Fruit fly (Drosophila melanogaster) whole organism, embryonic: ENCODE measurements around the gene CG12009.

Source experiments
- Abd-B ChIP-seq: fragments of 200-800 bp; sonication (Bioruptor generic); optimal IDR thresholded peaks from 2 replicates; lab custom pipeline; 2018; ENCODE audit warnings: missing biosample characterization, mild to moderate bottlenecking, missing genetic modification characterization, moderate library complexity
- CG10979 ChIP-seq: fragments of 200-800 bp; sonication (Bioruptor generic); optimal IDR thresholded peaks from 2 replicates; lab custom pipeline; 2018; ENCODE audit warnings: missing biosample characterization, mild to moderate bottlenecking, missing genetic modification characterization, moderate library complexity
- CG12391 ChIP-seq: fragments of 200-800 bp; sonication (Bioruptor generic); optimal IDR thresholded peaks from 3 replicates; lab custom pipeline; 2018; ENCODE audit warnings: missing biosample characterization, mild to moderate bottlenecking, missing genetic modification characterization, moderate library complexity
- CG12659 ChIP-seq: fragments of 200-800 bp; sonication (Bioruptor generic); optimal IDR thresholded peaks from 3 replicates; lab custom pipeline; 2017; ENCODE audit warnings: mild to moderate bottlenecking, missing biosample characterization, missing genetic modification reagents, missing genetic modification characterization
- CG13123 ChIP-seq: fragments of 200-800 bp; sonication (Bioruptor generic); optimal IDR thresholded peaks from 2 replicates; lab custom pipeline; 2016; ENCODE audit warnings: missing biosample characterization, missing genetic modification characterization
- CG15011 ChIP-seq: fragments of 200-800 bp; sonication (Bioruptor generic); optimal IDR thresholded peaks from 3 replicates; lab custom pipeline; 2018; ENCODE audit warnings: missing biosample characterization, mild to moderate bottlenecking, missing genetic modification characterization
- CG15073 ChIP-seq: fragments of 200-800 bp; sonication (Bioruptor generic); optimal IDR thresholded peaks from 2 replicates; lab custom pipeline; 2016; ENCODE audit warnings: missing biosample characterization, missing genetic modification characterization
- CG15479 ChIP-seq: fragments of 200-800 bp; sonication (Bioruptor generic); optimal IDR thresholded peaks from 3 replicates; lab custom pipeline; 2019; ENCODE audit warnings: missing biosample characterization, mild to moderate bottlenecking, missing genetic modification characterization, moderate library complexity
- CG15514 ChIP-seq: fragments of 200-800 bp; sonication (Bioruptor generic); optimal IDR thresholded peaks from 3 replicates; lab custom pipeline; 2017; ENCODE audit warnings: missing biosample characterization, missing genetic modification characterization, mild to moderate bottlenecking, moderate library complexity, missing genetic modification reagents
- CG16815 ChIP-seq: fragments of 200-800 bp; sonication (Bioruptor generic); optimal IDR thresholded peaks from 3 replicates; lab custom pipeline; 2017; ENCODE audit warnings: missing biosample characterization, mild to moderate bottlenecking, missing genetic modification characterization
- CG17328 ChIP-seq: fragments of 200-800 bp; sonication (Bioruptor generic); IDR thresholded peaks from 2 replicates; pipeline ENCODE4 v1.3.6; 2022; ENCODE audit warnings: missing biosample characterization, missing genetic modification characterization
- CG17802 ChIP-seq: fragments of 200-800 bp; sonication (Bioruptor generic); optimal IDR thresholded peaks from 2 replicates; lab custom pipeline; 2018; ENCODE audit warnings: missing biosample characterization, mild to moderate bottlenecking, missing genetic modification characterization, moderate library complexity
- CG18011 ChIP-seq: fragments of 200-800 bp; sonication (Bioruptor generic); optimal IDR thresholded peaks from 2 replicates; lab custom pipeline; 2017; ENCODE audit warnings: missing biosample characterization, missing genetic modification characterization, mild to moderate bottlenecking, moderate library complexity, missing genotype
- CG18599 ChIP-seq: fragments of 200-800 bp; sonication (Bioruptor generic); optimal IDR thresholded peaks from 3 replicates; lab custom pipeline; 2017; ENCODE audit warnings: missing biosample characterization, missing genetic modification characterization, mild to moderate bottlenecking, moderate library complexity, missing genetic modification reagents
- CG2116 ChIP-seq: fragments of 200-800 bp; sonication (Bioruptor generic); optimal IDR thresholded peaks from 3 replicates; lab custom pipeline; 2018; ENCODE audit warnings: missing biosample characterization, mild to moderate bottlenecking, missing genetic modification characterization
- CG2678 ChIP-seq: fragments of 200-800 bp; sonication (Bioruptor generic); optimal IDR thresholded peaks from 3 replicates; lab custom pipeline; 2019; ENCODE audit warnings: missing biosample characterization, mild to moderate bottlenecking, missing genetic modification characterization, moderate library complexity
- CG2875 ChIP-seq: fragments of 200-800 bp; sonication (Bioruptor generic); optimal IDR thresholded peaks from 2 replicates; lab custom pipeline; 2017; ENCODE audit warnings: missing biosample characterization, mild to moderate bottlenecking, missing genetic modification characterization, missing genetic modification reagents
- CG30020 ChIP-seq: fragments of 200-800 bp; optimal IDR thresholded peaks from 2 replicates; lab custom pipeline; 2019; ENCODE audit warnings: missing biosample characterization, mild to moderate bottlenecking, missing genetic modification characterization, moderate library complexity
- CG31388 ChIP-seq: fragments of 200-800 bp; sonication (Bioruptor generic); optimal IDR thresholded peaks from 2 replicates; lab custom pipeline; 2016; ENCODE audit warnings: missing biosample characterization, missing genetic modification characterization
- CG42726 ChIP-seq: fragments of 200-800 bp; sonication (Bioruptor generic); IDR thresholded peaks from 2 replicates; pipeline ENCODE4 v1.3.6; 2022; ENCODE audit warnings: missing biosample characterization, missing genetic modification characterization; ENCODE audit not compliant: partially characterized antibody
- CG6683 ChIP-seq: fragments of 200-800 bp; sonication (Bioruptor generic); optimal IDR thresholded peaks from 2 replicates; lab custom pipeline; 2017; ENCODE audit warnings: missing biosample characterization, mild to moderate bottlenecking, missing genetic modification characterization, missing genetic modification reagents
- CG8944 ChIP-seq: fragments of 200-800 bp; sonication (Bioruptor generic); optimal IDR thresholded peaks from 3 replicates; lab custom pipeline; 2016; ENCODE audit warnings: missing biosample characterization, missing genetic modification characterization
- CG9727 ChIP-seq: fragments of 200-800 bp; sonication (Bioruptor generic); optimal IDR thresholded peaks from 3 replicates; lab custom pipeline; 2017; ENCODE audit warnings: missing biosample characterization, mild to moderate bottlenecking, missing genetic modification characterization
- Camta ChIP-seq: fragments of 200-800 bp; sonication (Bioruptor generic); optimal IDR thresholded peaks from 2 replicates; lab custom pipeline; 2016; ENCODE audit warnings: missing biosample characterization, missing genetic modification characterization
- Chrac-16 ChIP-seq: fragments of 200-800 bp; sonication (Bioruptor generic); optimal IDR thresholded peaks from 3 replicates; lab custom pipeline; 2016; ENCODE audit warnings: missing biosample characterization, missing genetic modification characterization
- Doc2 ChIP-seq: fragments of 200-800 bp; sonication (Bioruptor generic); IDR thresholded peaks from 2 replicates; pipeline ENCODE4 v1.3.6; 2022; ENCODE audit warnings: missing biosample characterization, missing genetic modification characterization
- ERR ChIP-seq: fragments of 200-800 bp; sonication (Bioruptor generic); optimal IDR thresholded peaks from 2 replicates; lab custom pipeline; 2016; ENCODE audit warnings: missing biosample characterization, missing genetic modification characterization
- HLH3B ChIP-seq: fragments of 200-800 bp; sonication (Bioruptor generic); IDR thresholded peaks from 2 replicates; pipeline ENCODE4 v1.3.6; 2022; ENCODE audit warnings: missing biosample characterization, missing genetic modification characterization
- HLHmδ ChIP-seq: fragments of 200-800 bp; sonication (Bioruptor generic); optimal IDR thresholded peaks from 2 replicates; lab custom pipeline; 2018; ENCODE audit warnings: missing biosample characterization, mild to moderate bottlenecking, missing genetic modification characterization, moderate library complexity
- HmgD ChIP-seq: fragments of 200-800 bp; sonication (Bioruptor generic); optimal IDR thresholded peaks from 3 replicates; lab custom pipeline; 2016; ENCODE audit warnings: missing biosample characterization, missing genetic modification characterization
- Hr51 ChIP-seq, 2 experiments: fragments of 200-800 bp; sonication (Bioruptor generic); optimal IDR thresholded peaks; 2 replicates in 1 of 2; 3 replicates in 1 of 2; lab custom pipeline; 2016 to 2018; ENCODE audit warnings: missing biosample characterization in 2 of 2, missing genetic modification characterization in 2 of 2, mild to moderate bottlenecking in 1 of 2, moderate library complexity in 1 of 2
- Kr ChIP-seq: fragments of 200-800 bp; sonication (Bioruptor generic); optimal IDR thresholded peaks from 2 replicates; lab custom pipeline; 2017; ENCODE audit warnings: missing biosample characterization, mild to moderate bottlenecking, missing genetic modification characterization
- Mad ChIP-seq: fragments of 200-800 bp; sonication (Bioruptor generic); optimal IDR thresholded peaks from 2 replicates; lab custom pipeline; 2016; ENCODE audit warnings: missing biosample characterization, missing genetic modification characterization
- Ravus ChIP-seq: fragments of 200-800 bp; sonication (Bioruptor generic); IDR thresholded peaks from 2 replicates; pipeline ENCODE4 v1.3.6; 2022; ENCODE audit warnings: missing biosample characterization, missing genetic modification characterization
- Sox102F ChIP-seq: fragments of 200-800 bp; sonication (Bioruptor generic); optimal IDR thresholded peaks from 2 replicates; lab custom pipeline; 2018; ENCODE audit warnings: missing biosample characterization, mild to moderate bottlenecking, missing genetic modification characterization, moderate library complexity
- Sry-δ ChIP-seq: fragments of 200-800 bp; sonication (Bioruptor generic); optimal IDR thresholded peaks from 2 replicates; lab custom pipeline; 2016; ENCODE audit warnings: missing biosample characterization, missing genetic modification characterization
- Xrp1 ChIP-seq: fragments of 200-800 bp; sonication (Bioruptor generic); IDR thresholded peaks from 2 replicates; pipeline ENCODE4 v1.3.6; 2022; ENCODE audit warnings: missing biosample characterization, missing genetic modification characterization
- YL-1 ChIP-seq: fragments of 200-800 bp; sonication (Bioruptor generic); optimal IDR thresholded peaks from 3 replicates; lab custom pipeline; 2017; ENCODE audit warnings: missing biosample characterization, mild to moderate bottlenecking, missing genetic modification characterization
- ac ChIP-seq: fragments of 200-800 bp; sonication (Bioruptor generic); optimal IDR thresholded peaks from 3 replicates; lab custom pipeline; 2017; ENCODE audit warnings: missing biosample characterization, mild to moderate bottlenecking, missing genetic modification characterization
- bcd ChIP-seq: fragments of 200-800 bp; sonication (Bioruptor generic); optimal IDR thresholded peaks from 2 replicates; lab custom pipeline; 2017; ENCODE audit warnings: missing biosample characterization, mild to moderate bottlenecking, missing genetic modification characterization
- chn ChIP-seq: fragments of 200-800 bp; sonication (Bioruptor generic); optimal IDR thresholded peaks from 2 replicates; lab custom pipeline; 2016; ENCODE audit warnings: missing biosample characterization, missing genetic modification characterization
- eve ChIP-seq, 2 experiments: fragments of >200 bp; optimal IDR thresholded peaks; 2 replicates each; lab custom pipeline; 2017; ENCODE audit warnings: missing biosample characterization in 2 of 2, missing genetic modification characterization in 2 of 2
- lov ChIP-seq, 2 experiments: fragments of 200-800 bp in 1 of 2; fragments of >200 bp in 1 of 2; sonication (Bioruptor generic) in 1 of 2; IDR thresholded peaks in 1 of 2; optimal IDR thresholded peaks in 1 of 2; 2 replicates in 1 of 2; 3 replicates in 1 of 2; pipeline versions ENCODE4 v1.3.6 to Lab custom; 2017 to 2022; ENCODE audit warnings: missing biosample characterization in 1 of 2, missing genetic modification characterization in 1 of 2
- luna ChIP-seq: fragments of 200-800 bp; sonication (Bioruptor generic); optimal IDR thresholded peaks from 2 replicates; lab custom pipeline; 2016; ENCODE audit warnings: missing biosample characterization, missing genetic modification characterization
- oc ChIP-seq: fragments of 200-800 bp; sonication (Bioruptor generic); optimal IDR thresholded peaks from 2 replicates; lab custom pipeline; 2018; ENCODE audit warnings: missing biosample characterization, mild to moderate bottlenecking, missing genetic modification characterization, moderate library complexity
- otp ChIP-seq: fragments of 200-800 bp; sonication (Bioruptor generic); IDR thresholded peaks from 3 replicates; pipeline ENCODE4, ENCODE4 v1.3.6; 2022; ENCODE audit warnings: missing biosample characterization, missing genetic modification characterization
- sens-2 ChIP-seq: fragments of 200-800 bp; sonication (Bioruptor generic); IDR thresholded peaks from 2 replicates; pipeline ENCODE4 v1.3.6; 2022; ENCODE audit warnings: missing biosample characterization, missing genetic modification characterization
- toy ChIP-seq: fragments of 200-800 bp; sonication (Bioruptor generic); IDR thresholded peaks from 2 replicates; pipeline ENCODE4 v1.3.6; 2022; ENCODE audit warnings: missing biosample characterization, missing genetic modification characterization
- zen2 ChIP-seq: fragments of 200-800 bp; sonication (Bioruptor generic); IDR thresholded peaks from 3 replicates; pipeline ENCODE4 v1.3.6; 2022; ENCODE audit warnings: missing biosample characterization, missing genetic modification characterization; ENCODE audit not compliant: partially characterized antibody

The CG12009 gene

DNA sequence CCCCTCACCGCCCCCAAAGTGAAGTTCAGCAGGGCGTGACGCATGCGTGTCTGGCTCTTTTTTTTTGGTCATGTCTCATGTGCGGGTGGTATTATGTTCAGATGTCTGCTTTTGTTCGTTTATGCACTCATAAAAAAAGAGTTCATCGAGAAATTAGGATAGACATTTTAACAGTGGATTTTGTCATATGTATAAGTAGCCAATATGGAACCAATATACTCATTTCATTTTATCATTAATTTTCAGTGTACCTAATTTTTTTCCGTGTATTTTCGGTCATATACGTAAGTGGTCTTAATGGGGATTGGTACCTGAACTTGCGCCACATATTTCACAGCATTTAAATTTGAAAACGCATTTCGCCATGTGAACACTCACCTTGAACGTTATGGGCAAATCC, 9.1 kb downstream of the CG12009 start (continued):
- no peak for TF ChIP-seq toy (GFP tag; lab: Robert Waterston, UW)
- no peak for TF ChIP-seq CG2116 (GFP tag; lab: Kevin White, UChicago)
- peak; percentile 61 for TF ChIP-seq CG18599 (GFP tag; lab: Kevin White, UChicago)
- peak; percentile 76 for TF ChIP-seq HLH3B (GFP tag; lab: Robert Waterston, UW)
- TF ChIP-seq CG17802 (tag; lab: Kevin White, UChicago), result peak; percentile 4
- peak; percentile 9; the same call in 1 of the 2 replicates for TF ChIP-seq Ravus
- no peak for TF ChIP-seq Abd-B
- peak; percentile 62; the same call in 2 of the 3 replicates for TF ChIP-seq otp
- TF ChIP-seq Sox102F (GFP tag; lab: Kevin White, UChicago), result peak; percentile 67
- TF ChIP-seq Sry-δ (GFP tag; lab: Kevin White, UChicago), result peak; percentile 15
- no peak for TF ChIP-seq YL-1 (GFP tag; lab: Kevin White, UChicago)
- peak; percentile 7 for TF ChIP-seq CG12659 (GFP tag; lab: Kevin White, UChicago)
- peak in 1 of 2 experiments; percentile 60 for TF ChIP-seq Hr51 (GFP tag; optimal IDR thresholded peaks at IDR 0.05; lab: Kevin White, UChicago)
- TF ChIP-seq CG10979, result peak; percentile 67
- TF ChIP-seq CG30020 (tag; lab: Kevin White, UChicago), result no peak
- 0 out of 2 replicates have a peak, but pooled peaks have one; percentile 19 for TF ChIP-seq sens-2 (GFP tag; lab: Robert Waterston, UW)
- peak; percentile 43 for TF ChIP-seq CG9727 (GFP tag; lab: Kevin White, UChicago)
- peak; percentile 6 for TF ChIP-seq CG16815 (GFP tag; lab: Kevin White, UChicago)
- TF ChIP-seq CG18011 (GFP tag; lab: Kevin White, UChicago), result no peak
- TF ChIP-seq CG12391, result peak; percentile 61
- peak; percentile 62 for TF ChIP-seq oc (tag; lab: Kevin White, UChicago)
- TF ChIP-seq CG15479, result no peak
- no peak for TF ChIP-seq CG6683
- no peak for TF ChIP-seq CG13123 (GFP tag; lab: Kevin White, UChicago)
- TF ChIP-seq CG17328 (GFP tag; lab: Robert Waterston, UW), result peak; percentile 77
- TF ChIP-seq bcd (GFP tag; lab: Kevin White, UChicago), result peak; percentile 49
- TF ChIP-seq HLHmδ (GFP tag; lab: Kevin White, UChicago), result no peak
- peak; percentile 15 for TF ChIP-seq chn (GFP tag; lab: Kevin White, UChicago)
- no peak for TF ChIP-seq ac (GFP tag; lab: Kevin White, UChicago)
- TF ChIP-seq Xrp1, result peak; percentile 78
- no peak for TF ChIP-seq CG42726 (GFP tag; lab: Robert Waterston, UW)
- TF ChIP-seq CG15011 (GFP tag; lab: Kevin White, UChicago), result no peak
- TF ChIP-seq Mad (GFP tag; lab: Kevin White, UChicago), result no peak
- TF ChIP-seq eve (GFP tag; optimal IDR thresholded peaks at IDR 0.05; lab: Kevin White, UChicago), result peak in 1 of 2 experiments; percentile 83
- no peak for TF ChIP-seq ERR (GFP tag; lab: Kevin White, UChicago)
- peak; percentile 50 for TF ChIP-seq CG2875 (GFP tag; lab: Kevin White, UChicago)
- TF ChIP-seq Kr (GFP tag; lab: Kevin White, UChicago), result no peak
- TF ChIP-seq CG31388 (GFP tag; lab: Kevin White, UChicago), result no peak
- no peak for TF ChIP-seq CG15073 (GFP tag; lab: Kevin White, UChicago)
- TF ChIP-seq luna, result no peak
- peak; percentile 33 for TF ChIP-seq Chrac-16 (GFP tag; lab: Kevin White, UChicago)
- peak; percentile 58 for TF ChIP-seq Camta (GFP tag; lab: Kevin White, UChicago)
- TF ChIP-seq zen2 (GFP tag; lab: Robert Waterston, UW), result no peak
- peak; percentile 77 for TF ChIP-seq CG2678 (tag; lab: Kevin White, UChicago)
- TF ChIP-seq CG15514 (GFP tag; lab: Kevin White, UChicago), result peak; percentile 27
- no peak for TF ChIP-seq HmgD (GFP tag; lab: Kevin White, UChicago)
- no peak for TF ChIP-seq Doc2 (GFP tag; lab: Robert Waterston, UW)
- TF ChIP-seq CG8944, result no peak
- no peak for TF ChIP-seq lov (optimal IDR thresholded peaks at IDR 0.05; lab: Kevin White, UChicago)
- TF ChIP-seq lov (GFP tag; IDR thresholded peaks at IDR 0.05; lab: Robert Waterston, UW), result peak; percentile 73; the same call in 1 of the 3 replicates
